Fruit fly (Drosophila melanogaster) whole organism, embryonic: ENCODE results near the gene Kr-h1.

Source experiments
- Bdp1 ChIP-seq: fragments of 200-800 bp; sonication (Bioruptor generic); optimal IDR thresholded peaks from 3 replicates; lab custom pipeline; 2016; ENCODE audit warnings: missing biosample characterization, missing genetic modification characterization
- Blimp-1 ChIP-seq: fragments of 200-800 bp; sonication (Bioruptor generic); optimal IDR thresholded peaks from 3 replicates; lab custom pipeline; 2018; ENCODE audit warnings: missing biosample characterization, missing genetic modification characterization, mild to moderate bottlenecking, moderate library complexity, missing genetic modification reagents
- CG10321 ChIP-seq: fragments of 200-800 bp; sonication (Bioruptor generic); IDR thresholded peaks from 2 replicates; pipeline ENCODE4 v1.3.6; 2022; ENCODE audit warnings: missing biosample characterization, missing genetic modification characterization
- CG10431 ChIP-seq: fragments of 200-800 bp; sonication (Bioruptor generic); optimal IDR thresholded peaks from 3 replicates; lab custom pipeline; 2018; ENCODE audit warnings: missing biosample characterization, mild to moderate bottlenecking, missing genetic modification characterization
- CG10543 ChIP-seq: fragments of 200-800 bp; sonication (Bioruptor generic); optimal IDR thresholded peaks from 3 replicates; lab custom pipeline; 2017; ENCODE audit warnings: missing biosample characterization, mild to moderate bottlenecking, missing genetic modification characterization, moderate library complexity
- CG11093 ChIP-seq: fragments of 200-800 bp; sonication (Bioruptor generic); IDR thresholded peaks from 3 replicates; pipeline ENCODE4 v1.3.6; 2022; ENCODE audit warnings: missing biosample characterization, missing genetic modification characterization
- CG13287 ChIP-seq: fragments of 200-800 bp; sonication (Bioruptor generic); IDR thresholded peaks from 2 replicates; pipeline ENCODE4 v1.3.6; 2022; ENCODE audit warnings: missing biosample characterization, missing genetic modification characterization; ENCODE audit not compliant: partially characterized antibody
- CG14014 ChIP-seq: fragments of 200-800 bp; sonication (Bioruptor generic); IDR thresholded peaks from 2 replicates; pipeline ENCODE4 v1.3.6; 2022; ENCODE audit warnings: missing biosample characterization, missing genetic modification characterization
- CG15479 ChIP-seq: fragments of 200-800 bp; sonication (Bioruptor generic); optimal IDR thresholded peaks from 3 replicates; lab custom pipeline; 2019; ENCODE audit warnings: missing biosample characterization, mild to moderate bottlenecking, missing genetic modification characterization, moderate library complexity
- CG1603 ChIP-seq: fragments of 200-800 bp; sonication (Bioruptor generic); optimal IDR thresholded peaks from 2 replicates; lab custom pipeline; 2019; ENCODE audit warnings: missing biosample characterization, mild to moderate bottlenecking, missing genetic modification characterization, moderate library complexity
- CG18011 ChIP-seq: fragments of 200-800 bp; sonication (Bioruptor generic); optimal IDR thresholded peaks from 2 replicates; lab custom pipeline; 2017; ENCODE audit warnings: missing biosample characterization, missing genetic modification characterization, mild to moderate bottlenecking, moderate library complexity, missing genotype
- CG18599 ChIP-seq: fragments of 200-800 bp; sonication (Bioruptor generic); optimal IDR thresholded peaks from 3 replicates; lab custom pipeline; 2017; ENCODE audit warnings: missing biosample characterization, missing genetic modification characterization, mild to moderate bottlenecking, moderate library complexity, missing genetic modification reagents
- CG2678 ChIP-seq: fragments of 200-800 bp; sonication (Bioruptor generic); optimal IDR thresholded peaks from 3 replicates; lab custom pipeline; 2019; ENCODE audit warnings: missing biosample characterization, mild to moderate bottlenecking, missing genetic modification characterization, moderate library complexity
- CG3407 ChIP-seq: fragments of 200-800 bp; sonication (Bioruptor generic); optimal IDR thresholded peaks from 2 replicates; lab custom pipeline; 2018; ENCODE audit warnings: missing biosample characterization, mild to moderate bottlenecking, missing genetic modification characterization
- CG34376 ChIP-seq: fragments of 200-800 bp; sonication (Bioruptor generic); optimal IDR thresholded peaks from 2 replicates; lab custom pipeline; 2018; ENCODE audit warnings: missing biosample characterization, mild to moderate bottlenecking, missing genetic modification characterization
- CG3995 ChIP-seq: fragments of 200-800 bp; sonication (Bioruptor generic); optimal IDR thresholded peaks from 3 replicates; lab custom pipeline; 2016; ENCODE audit warnings: missing biosample characterization, missing genetic modification characterization
- CG6175 ChIP-seq: fragments of 200-800 bp; sonication (Bioruptor generic); IDR thresholded peaks from 3 replicates; pipeline ENCODE4 v1.3.6; 2022; ENCODE audit warnings: missing biosample characterization, missing genetic modification characterization
- CG7357 ChIP-seq: fragments of 200-800 bp; sonication (Bioruptor generic); IDR thresholded peaks from 3 replicates; pipeline ENCODE4 v1.3.6; 2022; ENCODE audit warnings: missing biosample characterization, missing genetic modification characterization
- CG8290 ChIP-seq, 3 experiments: fragments of 200-800 bp; sonication (Bioruptor generic); optimal IDR thresholded peaks; 2 replicates each; lab custom pipeline; 2016 to 2019; ENCODE audit warnings: missing biosample characterization in 3 of 3, missing genetic modification characterization in 3 of 3, mild to moderate bottlenecking in 2 of 3, moderate library complexity in 1 of 3
- CrebB ChIP-seq: fragments of 200-800 bp; sonication (Bioruptor generic); optimal IDR thresholded peaks from 3 replicates; lab custom pipeline; 2018; ENCODE audit warnings: missing biosample characterization, mild to moderate bottlenecking, missing genetic modification characterization
- Deaf1 ChIP-seq: fragments of 200-800 bp; optimal IDR thresholded peaks from 3 replicates; lab custom pipeline; 2019; ENCODE audit warnings: missing biosample characterization, mild to moderate bottlenecking, missing genetic modification characterization, moderate library complexity
- GATAe ChIP-seq: fragments of 200-800 bp; sonication (Bioruptor generic); conservative IDR thresholded peaks from 2 replicates; pipeline ENCODE4 v1.3.6; 2022; ENCODE audit warnings: missing biosample characterization, missing genetic modification characterization
- H2.0 ChIP-seq: fragments of 200-800 bp; sonication (Bioruptor generic); IDR thresholded peaks from 2 replicates; pipeline ENCODE4 v1.3.6; 2022; ENCODE audit warnings: missing biosample characterization, missing genetic modification characterization
- Hey ChIP-seq: fragments of 200-800 bp; sonication (Bioruptor generic); optimal IDR thresholded peaks from 3 replicates; lab custom pipeline; 2018; ENCODE audit warnings: missing biosample characterization, mild to moderate bottlenecking, missing genetic modification characterization
- Hmr ChIP-seq: fragments of 200-800 bp; sonication (Bioruptor generic); optimal IDR thresholded peaks from 3 replicates; lab custom pipeline; 2017; ENCODE audit warnings: mild to moderate bottlenecking, missing biosample characterization, missing genetic modification reagents, missing genetic modification characterization
- MTF-1 ChIP-seq: fragments of 200-800 bp; sonication (Bioruptor generic); optimal IDR thresholded peaks from 2 replicates; lab custom pipeline; 2018; ENCODE audit warnings: missing biosample characterization, mild to moderate bottlenecking, missing genetic modification characterization, borderline replicate concordance
- Med ChIP-seq: fragments of 200-800 bp; sonication (Bioruptor generic); peaks from one replicate; lab custom pipeline; 2016; ENCODE audit warnings: missing biosample characterization, missing genetic modification characterization, mild to moderate bottlenecking, inconsistent platforms, moderate library complexity
- Meics ChIP-seq: fragments of 200-800 bp; sonication (Bioruptor generic); optimal IDR thresholded peaks from 2 replicates; lab custom pipeline; 2017; ENCODE audit warnings: missing biosample characterization, mild to moderate bottlenecking, missing genetic modification characterization
- Nf-YC ChIP-seq: fragments of 200-800 bp; optimal IDR thresholded peaks from 3 replicates; lab custom pipeline; 2019; ENCODE audit warnings: missing biosample characterization, mild to moderate bottlenecking, missing genetic modification characterization, moderate library complexity
- Sox100B ChIP-seq: fragments of 200-800 bp; sonication (Bioruptor generic); optimal IDR thresholded peaks from 3 replicates; lab custom pipeline; 2018; ENCODE audit warnings: missing biosample characterization, mild to moderate bottlenecking, missing genetic modification characterization
- ap ChIP-seq: fragments of 200-800 bp; sonication (Bioruptor generic); IDR thresholded peaks from 2 replicates; pipeline ENCODE4 v1.3.6; 2022; ENCODE audit warnings: missing biosample characterization, missing genetic modification characterization
- ara ChIP-seq: fragments of 200-800 bp; sonication (Bioruptor generic); IDR thresholded peaks from 2 replicates; pipeline ENCODE4 v1.3.6; 2022; ENCODE audit warnings: missing biosample characterization, missing genetic modification characterization
- cato ChIP-seq: fragments of 200-800 bp; sonication (Bioruptor generic); optimal IDR thresholded peaks from 2 replicates; lab custom pipeline; 2016; ENCODE audit warnings: missing biosample characterization, missing genetic modification characterization, borderline replicate concordance
- cwo ChIP-seq: fragments of 200-800 bp; sonication (Bioruptor generic); optimal IDR thresholded peaks from 3 replicates; lab custom pipeline; 2017; ENCODE audit warnings: missing biosample characterization, missing genetic modification characterization, mild to moderate bottlenecking, moderate library complexity, missing genetic modification reagents
- exex ChIP-seq: fragments of 200-800 bp; sonication (Bioruptor generic); optimal IDR thresholded peaks from 4 replicates; lab custom pipeline; 2018; ENCODE audit warnings: missing biosample characterization, mild to moderate bottlenecking, missing genetic modification characterization, moderate library complexity
- ftz-f1 ChIP-seq: fragments of 200-800 bp; sonication (Bioruptor generic); optimal IDR thresholded peaks from 2 replicates; lab custom pipeline; 2016; ENCODE audit warnings: missing biosample characterization, missing genetic modification characterization
- gsb-n ChIP-seq: fragments of 200-800 bp; sonication (Bioruptor generic); optimal IDR thresholded peaks from 3 replicates; lab custom pipeline; 2018; ENCODE audit warnings: missing biosample characterization, mild to moderate bottlenecking, missing genetic modification characterization
- her ChIP-seq: fragments of 200-800 bp; sonication (Bioruptor generic); optimal IDR thresholded peaks from 2 replicates; lab custom pipeline; 2016; ENCODE audit warnings: missing biosample characterization, missing genetic modification characterization
- lab ChIP-seq: fragments of 200-800 bp; sonication (Bioruptor generic); optimal IDR thresholded peaks from 3 replicates; lab custom pipeline; 2017; ENCODE audit warnings: missing biosample characterization, missing genetic modification characterization, mild to moderate bottlenecking, moderate library complexity, missing genetic modification reagents
- mirr ChIP-seq: fragments of 200-800 bp; sonication (Bioruptor generic); optimal IDR thresholded peaks from 3 replicates; lab custom pipeline; 2018; ENCODE audit warnings: missing biosample characterization, mild to moderate bottlenecking, missing genetic modification characterization
- nau ChIP-seq: fragments of 200-800 bp; sonication (Bioruptor generic); optimal IDR thresholded peaks from 3 replicates; lab custom pipeline; 2017; ENCODE audit warnings: missing biosample characterization, mild to moderate bottlenecking, missing genetic modification characterization, missing genetic modification reagents
- peb ChIP-seq: fragments of 200-800 bp; sonication (Bioruptor generic); IDR thresholded peaks from 2 replicates; pipeline ENCODE4 v1.3.6; 2022; ENCODE audit warnings: missing biosample characterization, missing genetic modification characterization
- prd ChIP-seq, 3 experiments: fragments of >200 bp in 2 of 3; fragments of 200-800 bp in 1 of 3; sonication (Bioruptor generic) in 1 of 3; optimal IDR thresholded peaks in 2 of 3; IDR thresholded peaks in 1 of 3; 2 replicates in 2 of 3; 3 replicates in 1 of 3; pipeline versions ENCODE4 v1.3.6 to Lab custom; 2017 to 2022; ENCODE audit warnings: missing biosample characterization in 1 of 3, missing genetic modification characterization in 1 of 3
- salm ChIP-seq: fragments of 200-800 bp; sonication (Bioruptor generic); optimal IDR thresholded peaks from 2 replicates; lab custom pipeline; 2018; ENCODE audit warnings: missing biosample characterization, mild to moderate bottlenecking, missing genetic modification characterization
- unpg ChIP-seq: fragments of 200-800 bp; sonication (Bioruptor generic); optimal IDR thresholded peaks from 3 replicates; lab custom pipeline; 2018; ENCODE audit warnings: missing biosample characterization, mild to moderate bottlenecking, missing genetic modification characterization, moderate library complexity
- vnd ChIP-seq: fragments of 200-800 bp; sonication (Bioruptor generic); IDR thresholded peaks from 3 replicates; pipeline ENCODE4 v1.3.6; 2022; ENCODE audit warnings: missing biosample characterization, missing genetic modification characterization; ENCODE audit not compliant: partially characterized antibody
- wek ChIP-seq: fragments of 200-800 bp; sonication (Bioruptor generic); optimal IDR thresholded peaks from 3 replicates; lab custom pipeline; 2018; ENCODE audit warnings: missing biosample characterization, mild to moderate bottlenecking, missing genetic modification characterization, moderate library complexity

Gene Kr-h1

DNA sequence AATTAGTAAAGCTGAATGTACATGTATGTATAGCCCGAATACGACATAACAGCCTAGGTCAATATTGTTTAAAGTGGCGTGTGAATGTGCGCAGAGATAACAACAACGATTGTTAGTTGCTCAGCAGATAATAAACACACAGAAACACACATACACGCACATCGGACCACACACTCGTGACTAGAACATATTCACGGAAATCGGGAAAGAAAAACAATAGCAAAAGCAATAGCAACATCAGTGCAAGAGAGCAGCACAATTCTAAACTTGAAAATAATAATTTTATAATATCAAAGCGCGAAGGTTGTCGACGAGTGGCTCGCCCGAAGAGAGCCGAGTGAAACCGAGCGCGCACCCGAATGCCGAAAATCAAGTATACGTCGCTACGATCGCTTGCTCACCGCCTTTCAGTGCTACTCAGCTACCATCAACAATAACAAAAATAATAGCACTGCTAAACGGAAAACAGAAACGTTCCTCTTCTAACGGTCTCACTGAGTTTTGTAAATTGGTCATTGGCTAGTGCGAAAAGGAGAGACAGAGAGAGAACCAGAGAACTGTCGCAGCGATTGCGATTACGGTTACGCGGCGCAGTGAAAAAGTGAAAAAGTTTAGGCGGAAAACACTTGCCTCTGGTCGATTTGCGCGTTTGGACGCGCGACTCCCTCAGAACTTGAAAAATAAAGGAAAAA lies 679 bp downstream of the Kr-h1 start (continued):
- TF ChIP-seq CG13287 (GFP tag; lab: Robert Waterston, UW) (0 out of 2 replicates have a peak, but pooled peaks have one; percentile 26), CG11093 (no peak), Sox100B (GFP tag; lab: Kevin White, UChicago) (peak; percentile 35), CG10321 (GFP tag; lab: Robert Waterston, UW) (no peak), prd (optimal IDR thresholded peaks at IDR 0.05; lab: Kevin White, UChicago) (no peak), prd (GFP tag; IDR thresholded peaks at IDR 0.05; lab: Robert Waterston, UW) (no peak), nau (GFP tag; lab: Kevin White, UChicago) (no peak), CrebB (tag; lab: Kevin White, UChicago) (peak; percentile 75), CG7357 (GFP tag; lab: Robert Waterston, UW) (no peak), CG2678 (tag; lab: Kevin White, UChicago) (peak; percentile 4), CG8290 (GFP tag; optimal IDR thresholded peaks at IDR 0.05; lab: Kevin White, UChicago) (no peak), CG8290 (tag; optimal IDR thresholded peaks at IDR 0.05; lab: Kevin White, UChicago) (peak; percentile 5 to 61), Nf-YC (tag; lab: Kevin White, UChicago) (peak; percentile 57), GATAe (GFP tag; lab: Robert Waterston, UW) (no peak; the same call in 1 of the 2 replicates), CG3995 (GFP tag; lab: Kevin White, UChicago) (no peak), Bdp1 (GFP tag; lab: Kevin White, UChicago) (peak; percentile 8), Blimp-1 (GFP tag; lab: Kevin White, UChicago) (no peak), wek (peak; percentile 50), ftz-f1 (GFP tag; lab: Kevin White, UChicago) (peak; percentile 96), CG15479 (no peak), mirr (GFP tag; lab: Kevin White, UChicago) (peak; percentile 98), Meics (GFP tag; lab: Kevin White, UChicago) (peak; percentile 46), lab (GFP tag; lab: Kevin White, UChicago) (peak; percentile 56), Hmr (GFP tag; lab: Kevin White, UChicago) (peak; percentile 76), vnd (GFP tag; lab: Robert Waterston, UW) (0 out of 3 replicates have a peak, but pooled peaks have one; percentile 21), H2.0 (GFP tag; lab: Robert Waterston, UW) (no peak), CG18011 (peak; percentile 0), gsb-n (tag; lab: Kevin White, UChicago) (peak; percentile 1), cato (no peak), CG14014 (peak; percentile 11; the same call in 1 of the 2 replicates), salm (tag; lab: Kevin White, UChicago) (peak; percentile 11), ara (GFP tag; lab: Robert Waterston, UW) (no peak), CG1603 (tag; lab: Kevin White, UChicago) (peak; percentile 19), her (GFP tag; lab: Kevin White, UChicago) (no peak), CG10431 (GFP tag; lab: Kevin White, UChicago) (no peak)

DNA sequence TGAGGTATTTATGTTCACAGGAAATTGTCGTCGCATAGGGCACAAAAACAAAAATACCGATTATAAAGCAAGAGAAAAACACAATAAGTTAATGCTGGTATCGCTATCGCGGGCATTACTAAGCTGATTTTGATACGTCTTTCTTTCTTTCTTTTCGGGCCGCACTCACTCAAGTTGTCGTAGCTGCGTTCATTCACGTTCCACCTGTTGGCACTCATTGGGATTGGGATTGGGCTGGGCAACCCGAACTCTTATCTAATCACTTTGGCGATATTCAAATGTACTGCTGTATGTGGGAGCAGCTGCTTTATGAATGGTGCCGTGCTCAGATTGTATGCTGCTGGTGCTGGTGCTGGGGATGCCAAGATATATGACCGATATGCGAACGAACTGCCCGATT lies 2.3 kb downstream of the Kr-h1 start:
- TF ChIP-seq exex (tag; lab: Kevin White, UChicago) (peak; percentile 91), Hey (peak; percentile 7), CG18599 (GFP tag; lab: Kevin White, UChicago) (peak; percentile 19), ap (GFP tag; lab: Robert Waterston, UW) (no peak), cwo (GFP tag; lab: Kevin White, UChicago) (peak; percentile 67), peb (GFP tag; lab: Robert Waterston, UW) (no peak), Deaf1 (peak; percentile 17), CG6175 (GFP tag; lab: Robert Waterston, UW) (0 out of 3 replicates have a peak, but pooled peaks have one; percentile 15), GATAe (GFP tag; lab: Robert Waterston, UW) (peak; percentile 51; the same call in 1 of the 2 replicates), MTF-1 (GFP tag; lab: Kevin White, UChicago) (peak; percentile 38), CG3407 (GFP tag; lab: Kevin White, UChicago) (no peak), mirr (GFP tag; lab: Kevin White, UChicago) (peak; percentile 85), CG34376 (GFP tag; lab: Kevin White, UChicago) (peak; percentile 63), CG10543 (peak; percentile 9), unpg (GFP tag; lab: Kevin White, UChicago) (no peak), Med (GFP tag; lab: Kevin White, UChicago) (peak; percentile 63)
